Fruit fly (Drosophila melanogaster) whole organism, embryonic: Measurements from ENCODE around the gene ThrRS.

Experiments
- Awh ChIP-seq: fragments of 200-800 bp; sonication (Bioruptor generic); IDR thresholded peaks from 2 replicates; pipeline ENCODE4, ENCODE4 v1.3.6; 2022; ENCODE audit warnings: missing biosample characterization, missing genetic modification characterization
- Bdp1 ChIP-seq: fragments of 200-800 bp; sonication (Bioruptor generic); optimal IDR thresholded peaks from 3 replicates; lab custom pipeline; 2016; ENCODE audit warnings: missing biosample characterization, missing genetic modification characterization
- CG11247 ChIP-seq: fragments of 200-800 bp; sonication (Bioruptor generic); IDR thresholded peaks from 2 replicates; pipeline ENCODE4 v1.3.6; 2022; ENCODE audit warnings: missing biosample characterization, missing genetic modification characterization
- CG1233 ChIP-seq: fragments of 200-800 bp; sonication (Bioruptor generic); optimal IDR thresholded peaks from 4 replicates; lab custom pipeline; 2018; ENCODE audit warnings: missing biosample characterization, mild to moderate bottlenecking, missing genetic modification characterization
- CG12744 ChIP-seq: fragments of 200-800 bp; sonication (Bioruptor generic); optimal IDR thresholded peaks from 2 replicates; lab custom pipeline; 2016; ENCODE audit warnings: missing biosample characterization, missing genetic modification characterization
- CG12769 ChIP-seq: fragments of 200-800 bp; sonication (Bioruptor generic); optimal IDR thresholded peaks from 2 replicates; lab custom pipeline; 2019; ENCODE audit warnings: missing biosample characterization, mild to moderate bottlenecking, missing genetic modification characterization, moderate library complexity
- CG15479 ChIP-seq: fragments of 200-800 bp; sonication (Bioruptor generic); optimal IDR thresholded peaks from 3 replicates; lab custom pipeline; 2019; ENCODE audit warnings: missing biosample characterization, mild to moderate bottlenecking, missing genetic modification characterization, moderate library complexity
- CG15514 ChIP-seq: fragments of 200-800 bp; sonication (Bioruptor generic); optimal IDR thresholded peaks from 3 replicates; lab custom pipeline; 2017; ENCODE audit warnings: missing biosample characterization, missing genetic modification characterization, mild to moderate bottlenecking, moderate library complexity, missing genetic modification reagents
- CG17361 ChIP-seq: fragments of 200-800 bp; sonication (Bioruptor generic); IDR thresholded peaks from 3 replicates; pipeline ENCODE4 v1.3.6; 2022; ENCODE audit warnings: missing biosample characterization, missing genetic modification characterization
- CG1832 ChIP-seq: fragments of 200-800 bp; sonication (Bioruptor generic); optimal IDR thresholded peaks from 2 replicates; lab custom pipeline; 2017; ENCODE audit warnings: missing biosample characterization, mild to moderate bottlenecking, missing genetic modification characterization, inconsistent platforms
- CG31388 ChIP-seq: fragments of 200-800 bp; sonication (Bioruptor generic); optimal IDR thresholded peaks from 2 replicates; lab custom pipeline; 2016; ENCODE audit warnings: missing biosample characterization, missing genetic modification characterization
- CG32772 ChIP-seq: fragments of 200-800 bp; sonication (Bioruptor generic); IDR thresholded peaks from 2 replicates; pipeline ENCODE4 v1.3.6; 2022; ENCODE audit warnings: missing biosample characterization, missing genetic modification characterization
- CG34422 ChIP-seq: fragments of 200-800 bp; sonication (Bioruptor generic); IDR thresholded peaks from 3 replicates; pipeline ENCODE4 v1.3.6; 2022; ENCODE audit warnings: missing biosample characterization, missing genetic modification characterization
- CG4360 ChIP-seq: fragments of 200-800 bp; sonication (Bioruptor generic); IDR thresholded peaks from 2 replicates; pipeline ENCODE4 v1.3.6; 2022; ENCODE audit warnings: missing biosample characterization, missing genetic modification characterization
- CG7928 ChIP-seq: fragments of 200-800 bp; sonication (Bioruptor generic); optimal IDR thresholded peaks from 2 replicates; lab custom pipeline; 2017; ENCODE audit warnings: missing biosample characterization, mild to moderate bottlenecking, missing genetic modification characterization
- CG8478 ChIP-seq: fragments of >200 bp; optimal IDR thresholded peaks from 2 replicates; lab custom pipeline; 2018
- CG9727 ChIP-seq: fragments of 200-800 bp; sonication (Bioruptor generic); optimal IDR thresholded peaks from 3 replicates; lab custom pipeline; 2017; ENCODE audit warnings: missing biosample characterization, mild to moderate bottlenecking, missing genetic modification characterization
- D ChIP-seq, 2 experiments: fragments of 200-800 bp in 1 of 2; fragments of >200 bp in 1 of 2; sonication (Bioruptor generic) in 1 of 2; optimal IDR thresholded peaks; 2 replicates in 1 of 2; 3 replicates in 1 of 2; lab custom pipeline; 2017; ENCODE audit warnings: mild to moderate bottlenecking in 1 of 2, missing biosample characterization in 1 of 2, missing genetic modification characterization in 1 of 2, missing genetic modification reagents in 1 of 2
- D19A ChIP-seq: fragments of 200-800 bp; optimal IDR thresholded peaks from 3 replicates; lab custom pipeline; 2019; ENCODE audit warnings: missing biosample characterization, mild to moderate bottlenecking, missing genetic modification characterization, moderate library complexity
- Ets65A ChIP-seq: fragments of 200-800 bp; sonication (Bioruptor generic); peaks from one replicate; lab custom pipeline; 2016; ENCODE audit warnings: missing biosample characterization, missing genetic modification characterization
- Fer1 ChIP-seq: fragments of 200-800 bp; sonication (Bioruptor generic); optimal IDR thresholded peaks from 2 replicates; lab custom pipeline; 2017; ENCODE audit warnings: missing biosample characterization, mild to moderate bottlenecking, missing genetic modification characterization
- HLHmδ ChIP-seq: fragments of 200-800 bp; sonication (Bioruptor generic); optimal IDR thresholded peaks from 2 replicates; lab custom pipeline; 2018; ENCODE audit warnings: missing biosample characterization, mild to moderate bottlenecking, missing genetic modification characterization, moderate library complexity
- Hr39 ChIP-seq: fragments of >200 bp; optimal IDR thresholded peaks from 2 replicates; lab custom pipeline; 2017
- Lhr ChIP-seq: fragments of 200-800 bp; sonication (Bioruptor generic); optimal IDR thresholded peaks from 3 replicates; lab custom pipeline; 2017; ENCODE audit warnings: mild to moderate bottlenecking, missing biosample characterization, missing genetic modification reagents, missing genetic modification characterization
- MTF-1 ChIP-seq: fragments of 200-800 bp; sonication (Bioruptor generic); optimal IDR thresholded peaks from 2 replicates; lab custom pipeline; 2018; ENCODE audit warnings: missing biosample characterization, mild to moderate bottlenecking, missing genetic modification characterization, borderline replicate concordance
- Nf-YB ChIP-seq: fragments of 200-800 bp; sonication (Bioruptor generic); optimal IDR thresholded peaks from 3 replicates; lab custom pipeline; 2019; ENCODE audit warnings: missing biosample characterization, mild to moderate bottlenecking, missing genetic modification characterization, moderate library complexity
- Nf-YC ChIP-seq: fragments of 200-800 bp; optimal IDR thresholded peaks from 3 replicates; lab custom pipeline; 2019; ENCODE audit warnings: missing biosample characterization, mild to moderate bottlenecking, missing genetic modification characterization, moderate library complexity
- Oli ChIP-seq: fragments of 200-800 bp; sonication (Bioruptor generic); optimal IDR thresholded peaks from 2 replicates; lab custom pipeline; 2018; ENCODE audit warnings: missing biosample characterization, mild to moderate bottlenecking, missing genetic modification characterization, moderate library complexity
- Pdp1 ChIP-seq, 2 experiments: fragments of 200-800 bp; sonication (Bioruptor generic); optimal IDR thresholded peaks; 3 replicates each; lab custom pipeline; 2016; ENCODE audit warnings: missing biosample characterization in 2 of 2, missing genetic modification characterization in 2 of 2, mild to moderate bottlenecking in 1 of 2, moderate library complexity in 1 of 2
- bigmax ChIP-seq: fragments of 200-800 bp; sonication (Bioruptor generic); optimal IDR thresholded peaks from 2 replicates; lab custom pipeline; 2018; ENCODE audit warnings: missing biosample characterization, mild to moderate bottlenecking, missing genetic modification characterization
- bowl ChIP-seq: fragments of 200-800 bp; sonication (Bioruptor generic); IDR thresholded peaks from 2 replicates; pipeline ENCODE4 v1.3.6; 2022; ENCODE audit warnings: missing biosample characterization, missing genetic modification characterization
- cad ChIP-seq: fragments of >200 bp; optimal IDR thresholded peaks from 2 replicates; lab custom pipeline; 2017; ENCODE audit warnings: missing biosample characterization, missing genetic modification characterization
- caup ChIP-seq: fragments of 200-800 bp; sonication (Bioruptor generic); optimal IDR thresholded peaks from 3 replicates; lab custom pipeline; 2017; ENCODE audit warnings: missing biosample characterization, mild to moderate bottlenecking, missing genetic modification characterization, moderate library complexity; ENCODE audit not compliant: severe bottlenecking
- fd96Cb ChIP-seq: fragments of 200-800 bp; sonication (Bioruptor generic); optimal IDR thresholded peaks from 2 replicates; lab custom pipeline; 2018; ENCODE audit warnings: missing biosample characterization, mild to moderate bottlenecking, missing genetic modification characterization, moderate library complexity
- grn ChIP-seq: fragments of 200-800 bp; sonication (Bioruptor generic); optimal IDR thresholded peaks from 3 replicates; lab custom pipeline; 2017; ENCODE audit warnings: missing biosample characterization, missing genetic modification characterization
- hbn ChIP-seq: fragments of 200-800 bp; sonication (Bioruptor generic); IDR thresholded peaks from 2 replicates; pipeline ENCODE4 v1.3.6; 2022; ENCODE audit warnings: missing biosample characterization, missing genetic modification characterization; ENCODE audit not compliant: partially characterized antibody
- hth ChIP-seq: fragments of >200 bp; optimal IDR thresholded peaks from 2 replicates; lab custom pipeline; 2017; ENCODE audit warnings: inconsistent platforms
- knrl ChIP-seq: fragments of 200-800 bp; sonication (Bioruptor generic); IDR thresholded peaks from 3 replicates; pipeline ENCODE4 v1.3.6; 2022; ENCODE audit warnings: missing biosample characterization, missing genetic modification characterization; ENCODE audit not compliant: partially characterized antibody
- mam ChIP-seq: fragments of 200-800 bp; sonication (Bioruptor generic); optimal IDR thresholded peaks from 3 replicates; lab custom pipeline; 2016; ENCODE audit warnings: missing biosample characterization, missing genetic modification characterization
- nau ChIP-seq: fragments of 200-800 bp; sonication (Bioruptor generic); optimal IDR thresholded peaks from 3 replicates; lab custom pipeline; 2017; ENCODE audit warnings: missing biosample characterization, mild to moderate bottlenecking, missing genetic modification characterization, missing genetic modification reagents
- pnt ChIP-seq: fragments of 200-800 bp; sonication (Bioruptor generic); optimal IDR thresholded peaks from 3 replicates; lab custom pipeline; 2016; ENCODE audit warnings: missing biosample characterization, missing genetic modification characterization
- prd ChIP-seq, 3 experiments: fragments of >200 bp in 2 of 3; fragments of 200-800 bp in 1 of 3; sonication (Bioruptor generic) in 1 of 3; optimal IDR thresholded peaks in 2 of 3; IDR thresholded peaks in 1 of 3; 2 replicates in 2 of 3; 3 replicates in 1 of 3; pipeline versions ENCODE4 v1.3.6 to Lab custom; 2017 to 2022; ENCODE audit warnings: missing biosample characterization in 1 of 3, missing genetic modification characterization in 1 of 3
- sd ChIP-seq: fragments of 200-800 bp; sonication (Bioruptor generic); optimal IDR thresholded peaks from 3 replicates; lab custom pipeline; 2018; ENCODE audit warnings: missing biosample characterization, mild to moderate bottlenecking, missing genetic modification characterization, moderate library complexity
- sens-2 ChIP-seq: fragments of 200-800 bp; sonication (Bioruptor generic); IDR thresholded peaks from 2 replicates; pipeline ENCODE4 v1.3.6; 2022; ENCODE audit warnings: missing biosample characterization, missing genetic modification characterization
- ssp ChIP-seq: fragments of 200-800 bp; sonication (Bioruptor generic); IDR thresholded peaks from 2 replicates; pipeline ENCODE4 v1.3.6; 2022; ENCODE audit warnings: missing biosample characterization, missing genetic modification characterization
- tll ChIP-seq, 2 experiments: fragments of 200-800 bp in 1 of 2; fragments of >200 bp in 1 of 2; sonication (Bioruptor generic) in 1 of 2; optimal IDR thresholded peaks; 2 replicates each; lab custom pipeline; 2017 to 2019; ENCODE audit warnings: missing biosample characterization in 2 of 2, missing genetic modification characterization in 2 of 2, mild to moderate bottlenecking in 1 of 2, moderate library complexity in 1 of 2
- tna ChIP-seq: fragments of 200-800 bp; sonication (Bioruptor generic); IDR thresholded peaks from 2 replicates; pipeline ENCODE4 v1.3.6; 2022; ENCODE audit warnings: missing biosample characterization, missing genetic modification characterization; ENCODE audit not compliant: partially characterized antibody
- twi ChIP-seq: fragments of 200-800 bp; optimal IDR thresholded peaks from 2 replicates; lab custom pipeline; 2019; ENCODE audit warnings: missing biosample characterization, mild to moderate bottlenecking, missing genetic modification characterization, moderate library complexity
- vnd ChIP-seq: fragments of 200-800 bp; sonication (Bioruptor generic); IDR thresholded peaks from 3 replicates; pipeline ENCODE4 v1.3.6; 2022; ENCODE audit warnings: missing biosample characterization, missing genetic modification characterization; ENCODE audit not compliant: partially characterized antibody
- zen ChIP-seq: fragments of 200-800 bp; sonication (Bioruptor generic); optimal IDR thresholded peaks from 3 replicates; lab custom pipeline; 2018; ENCODE audit warnings: missing biosample characterization, mild to moderate bottlenecking, missing genetic modification characterization, moderate library complexity

ThrRS gene

DNA sequence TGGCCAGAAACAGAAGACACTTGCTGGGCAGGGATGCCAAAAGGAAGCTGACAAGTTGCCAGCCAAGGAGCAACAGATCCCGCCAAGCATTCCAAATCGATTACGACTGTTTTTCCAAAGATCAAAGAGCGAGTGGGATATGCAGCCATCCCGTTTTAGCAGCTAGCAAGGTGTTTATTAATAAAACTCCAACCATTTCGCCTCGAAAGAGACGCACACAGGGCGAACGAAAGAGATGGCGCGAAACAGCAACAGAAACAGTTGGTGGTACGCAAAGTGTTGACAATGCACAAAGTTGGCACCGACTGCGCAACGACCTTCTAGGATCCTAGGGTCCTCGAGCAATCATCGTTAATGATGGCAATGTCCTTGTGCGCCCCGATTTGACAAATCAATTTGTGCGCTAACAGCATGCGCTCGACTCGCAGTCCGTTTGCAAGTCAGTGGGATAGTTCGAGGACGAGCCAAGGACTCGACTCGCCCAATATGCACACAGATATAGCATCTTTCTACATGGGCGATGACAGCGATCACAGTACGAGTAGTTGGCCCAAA lies 23.6 kb upstream of the ThrRS start:
- TF ChIP-seq Pdp1 (GFP tag; optimal IDR thresholded peaks at IDR 0.05; lab: Kevin White, UChicago) (no peak), pnt (GFP tag; lab: Kevin White, UChicago) (no peak), CG7928 (GFP tag; lab: Kevin White, UChicago) (no peak), CG4360 (no peak), CG12769 (tag; lab: Kevin White, UChicago) (no peak), bowl (no peak), D (optimal IDR thresholded peaks at IDR 0.05; lab: Kevin White, UChicago) (peak; percentile 87), D (GFP tag; optimal IDR thresholded peaks at IDR 0.05; lab: Kevin White, UChicago) (no peak), Bdp1 (GFP tag; lab: Kevin White, UChicago) (no peak), prd (optimal IDR thresholded peaks at IDR 0.05; lab: Kevin White, UChicago) (no peak), prd (GFP tag; IDR thresholded peaks at IDR 0.05; lab: Robert Waterston, UW) (peak; percentile 85), CG8478 (lab: Kevin White, UChicago) (peak; percentile 71), CG15479 (peak; percentile 26), CG1832 (peak; percentile 19), twi (tag; lab: Kevin White, UChicago) (peak; percentile 49), grn (GFP tag; lab: Kevin White, UChicago) (no peak), zen (peak; percentile 96), CG9727 (GFP tag; lab: Kevin White, UChicago) (no peak), HLHmδ (GFP tag; lab: Kevin White, UChicago) (no peak), nau (GFP tag; lab: Kevin White, UChicago) (no peak), Lhr (GFP tag; lab: Kevin White, UChicago) (no peak), caup (GFP tag; lab: Kevin White, UChicago) (no peak), Awh (no peak), Nf-YC (peak; percentile 53), Ets65A (peak; percentile 48), CG12744 (GFP tag; lab: Kevin White, UChicago) (no peak), Hr39 (no peak), mam (GFP tag; lab: Kevin White, UChicago) (no peak), CG32772 (GFP tag; lab: Robert Waterston, UW) (0 out of 2 replicates have a peak, but pooled peaks have one; percentile 19), Nf-YB (peak; percentile 34), sens-2 (no peak), tll (GFP tag; optimal IDR thresholded peaks at IDR 0.05; lab: Kevin White, UChicago) (peak in 1 of 2 experiments; percentile 70), fd96Cb (tag; lab: Kevin White, UChicago) (no peak), cad (peak; percentile 54), CG31388 (GFP tag; lab: Kevin White, UChicago) (no peak), Oli (no peak), CG15514 (GFP tag; lab: Kevin White, UChicago) (no peak), vnd (GFP tag; lab: Robert Waterston, UW) (no peak), knrl (GFP tag; lab: Robert Waterston, UW) (no peak)

DNA sequence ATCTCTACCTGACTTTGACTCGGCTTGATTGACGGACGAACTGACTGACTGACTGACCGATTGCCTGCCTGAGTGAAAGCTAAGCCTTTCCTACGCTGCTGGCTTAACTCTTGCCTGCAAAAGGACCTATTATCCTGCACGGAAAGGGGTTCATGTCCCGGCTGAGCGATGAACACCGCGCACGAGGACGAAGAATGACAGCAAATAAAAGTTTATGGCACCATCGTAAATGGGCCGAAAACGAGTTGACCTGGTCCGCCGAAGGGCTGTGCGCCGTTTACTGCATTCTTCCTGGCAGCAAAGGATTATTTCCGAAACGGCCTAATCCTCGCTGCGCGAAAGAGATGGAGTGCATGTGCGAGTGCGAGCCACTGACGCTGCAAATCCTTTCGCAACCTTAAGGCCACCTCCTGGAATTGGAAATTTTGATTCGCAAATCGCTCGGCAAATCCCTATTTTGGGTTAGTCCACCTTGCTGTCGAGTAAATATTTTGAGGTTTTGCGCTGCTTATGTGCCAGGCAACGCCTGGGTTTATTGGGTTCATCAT lies 22.4 kb upstream of the ThrRS start:
- no peak for TF ChIP-seq ssp (GFP tag; lab: Robert Waterston, UW)
- no peak for TF ChIP-seq Fer1
- no peak for TF ChIP-seq MTF-1 (GFP tag; lab: Kevin White, UChicago)
- TF ChIP-seq D19A: no peak
- TF ChIP-seq CG34422 (GFP tag; lab: Robert Waterston, UW): no peak
- TF ChIP-seq tna (GFP tag; lab: Robert Waterston, UW): no peak
- TF ChIP-seq CG8478 (lab: Kevin White, UChicago): peak; percentile 67
- TF ChIP-seq bigmax (GFP tag; lab: Kevin White, UChicago): no peak
- TF ChIP-seq sd (tag; lab: Kevin White, UChicago): no peak
- no peak for TF ChIP-seq CG1233 (GFP tag; lab: Kevin White, UChicago)
- no peak for TF ChIP-seq CG17361 (GFP tag; lab: Robert Waterston, UW)
- no peak for TF ChIP-seq hbn (GFP tag; lab: Robert Waterston, UW)
- TF ChIP-seq CG11247: no peak
- TF ChIP-seq hth (lab: Kevin White, UChicago): no peak
